Worm (Caenorhabditis elegans): ENCODE data around the gene AH9.6.
A peak's percentile ranks its signal among the peaks of the same experiment; 100 is the strongest.

DNA sequence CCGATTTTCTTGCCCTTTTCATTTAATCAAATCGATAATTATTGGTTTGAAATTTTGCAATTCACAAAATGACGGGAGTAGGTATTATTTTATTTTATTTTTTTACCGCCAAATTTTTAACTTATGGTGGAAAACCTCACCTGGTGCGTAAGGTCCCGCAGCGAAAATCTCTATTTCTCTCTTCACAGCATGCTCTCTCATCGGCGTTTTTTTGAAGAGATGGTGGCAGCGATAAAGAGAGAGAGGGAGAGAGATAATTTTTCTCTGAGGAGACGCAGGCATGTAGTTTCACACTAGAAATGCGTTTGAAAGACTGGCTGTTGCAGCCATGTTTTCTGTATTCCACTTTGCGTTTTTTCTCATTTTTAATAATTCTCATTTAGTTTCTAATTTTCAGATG is 34.0 kb downstream of the AH9.6 start, which contains the start of gene T14F9.2:
- peak; percentile 59 for TF ChIP-seq hlh-1 (tag; optimal IDR thresholded peaks at IDR 0.05)
- TF ChIP-seq nhr-28 (tag; optimal IDR thresholded peaks at IDR 0.05), result no peak
- TF ChIP-seq elt-3 (tag; optimal IDR thresholded peaks at IDR 0.05), result no peak
- TF ChIP-seq unc-120 (tag; optimal IDR thresholded peaks at IDR 0.05; ENCODE audit: poor library complexity, severe bottlenecking), result no peak
- no peak for TF ChIP-seq nhr-237 (tag; optimal IDR thresholded peaks at IDR 0.05)
- TF ChIP-seq tbx-8 (GFP tag; optimal IDR thresholded peaks at IDR 0.05), result no peak
- TF ChIP-seq snpc-4 (tag; optimal IDR thresholded peaks at IDR 0.05), result no peak
- no peak for TF ChIP-seq lin-13 (tag; optimal IDR thresholded peaks at IDR 0.05)
- TF ChIP-seq lsy-2 (tag; optimal IDR thresholded peaks at IDR 0.05), result no peak
